Fruit fly (Drosophila melanogaster): ENCODE results near the gene CG4822.

Gene CG4822

DNA sequence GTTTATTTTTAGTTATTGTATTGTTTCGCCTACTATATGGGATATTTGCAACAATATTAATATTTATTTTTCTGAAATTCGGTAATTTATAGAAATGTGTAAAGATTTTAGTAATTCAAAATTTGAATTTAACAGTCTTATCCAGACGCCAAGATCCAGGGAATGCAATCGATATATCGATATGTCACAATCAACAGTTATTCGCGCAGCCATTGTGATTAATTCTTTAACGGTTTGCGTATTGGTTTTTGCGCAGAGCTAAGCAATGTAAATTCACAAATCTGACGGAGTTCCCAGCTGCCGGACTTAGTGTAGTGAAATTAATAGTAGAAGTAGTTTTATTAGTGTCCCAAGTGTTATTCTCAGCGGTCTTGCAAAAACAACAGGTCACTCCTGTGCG, 7.1 kb downstream of the CG4822 start, which contains the start of gene ND-15 (continued):
- peak; percentile 78 for TF ChIP-seq inv (GFP tag; IDR thresholded peaks at IDR 0.05; ENCODE audit: partially characterized antibody)
- TF ChIP-seq CG12071 (GFP tag; optimal IDR thresholded peaks at IDR 0.05): no peak
- no peak for TF ChIP-seq Hey (tag; optimal IDR thresholded peaks at IDR 0.05)
- no peak for TF ChIP-seq CG4854 (GFP tag; optimal IDR thresholded peaks at IDR 0.05)
- TF ChIP-seq B-H2 (GFP tag; optimal IDR thresholded peaks at IDR 0.05): no peak
- no peak for TF ChIP-seq Ets65A (GFP tag)
- TF ChIP-seq HLHmδ (GFP tag; optimal IDR thresholded peaks at IDR 0.05): no peak
- no peak for TF ChIP-seq Fer2 (tag; optimal IDR thresholded peaks at IDR 0.05)
- TF ChIP-seq fru (optimal IDR thresholded peaks at IDR 0.05): no peak
- TF ChIP-seq crc (GFP tag; optimal IDR thresholded peaks at IDR 0.05): no peak
- TF ChIP-seq Dbx (GFP tag; IDR thresholded peaks at IDR 0.05): no peak
- no peak for TF ChIP-seq crp (GFP tag; optimal IDR thresholded peaks at IDR 0.05)
- TF ChIP-seq gem (tag; optimal IDR thresholded peaks at IDR 0.05): no peak
- TF ChIP-seq HLH4C (GFP tag; IDR thresholded peaks at IDR 0.05; ENCODE audit: partially characterized antibody): peak; percentile 77
- no peak for TF ChIP-seq CG7357 (GFP tag; IDR thresholded peaks at IDR 0.05)
- no peak for TF ChIP-seq CG10979 (tag; optimal IDR thresholded peaks at IDR 0.05)
- peak; percentile 57 for TF ChIP-seq E2f2 (GFP tag; IDR thresholded peaks at IDR 0.05)
- no peak for TF ChIP-seq peb (GFP tag; IDR thresholded peaks at IDR 0.05)
- no peak for TF ChIP-seq jing (GFP tag; optimal IDR thresholded peaks at IDR 0.05)
- no peak for TF ChIP-seq CG3281 (GFP tag; optimal IDR thresholded peaks at IDR 0.05)
- TF ChIP-seq CG32772 (GFP tag; IDR thresholded peaks at IDR 0.05): no peak
- TF ChIP-seq CG15601 (tag; optimal IDR thresholded peaks at IDR 0.05): no peak
- no peak for TF ChIP-seq CG2678 (tag; optimal IDR thresholded peaks at IDR 0.05)
- TF ChIP-seq Camta (GFP tag; optimal IDR thresholded peaks at IDR 0.05): no peak
- no peak for TF ChIP-seq CG17328 (GFP tag; IDR thresholded peaks at IDR 0.05)
- TF ChIP-seq p53 (GFP tag; optimal IDR thresholded peaks at IDR 0.05): no peak
- no peak for TF ChIP-seq CG17802 (tag; optimal IDR thresholded peaks at IDR 0.05)
- no peak for TF ChIP-seq ash1 (GFP tag; optimal IDR thresholded peaks at IDR 0.05)
- TF ChIP-seq Neu2 (GFP tag; optimal IDR thresholded peaks at IDR 0.05; ENCODE audit: borderline replicate concordance): no peak
- TF ChIP-seq sima (GFP tag; optimal IDR thresholded peaks at IDR 0.05): no peak
- TF ChIP-seq CG12942 (GFP tag; optimal IDR thresholded peaks at IDR 0.05): no peak
- TF ChIP-seq CG16863 (GFP tag; optimal IDR thresholded peaks at IDR 0.05): no peak
- no peak for TF ChIP-seq Xbp1 (GFP tag; optimal IDR thresholded peaks at IDR 0.05)
- TF ChIP-seq dysf (GFP tag; IDR thresholded peaks at IDR 0.05): no peak
- peak; percentile 50 for TF ChIP-seq CG15479 (GFP tag; optimal IDR thresholded peaks at IDR 0.05)
- TF ChIP-seq CG11696 (GFP tag; IDR thresholded peaks at IDR 0.05): no peak
- TF ChIP-seq vvl (GFP tag; IDR thresholded peaks at IDR 0.05): no peak
- no peak for TF ChIP-seq Antp (GFP tag; optimal IDR thresholded peaks at IDR 0.05)
- no peak for TF ChIP-seq ssp (GFP tag; IDR thresholded peaks at IDR 0.05)
- TF ChIP-seq D19B (GFP tag; optimal IDR thresholded peaks at IDR 0.05): no peak
- TF ChIP-seq ase (GFP tag; IDR thresholded peaks at IDR 0.05): no peak
- no peak for TF ChIP-seq CG4360 (GFP tag; IDR thresholded peaks at IDR 0.05)
- TF ChIP-seq gcm2 (GFP tag; optimal IDR thresholded peaks at IDR 0.05): no peak
- peak; percentile 86 for TF ChIP-seq Dref (GFP tag; IDR thresholded peaks at IDR 0.05)
- no peak for TF ChIP-seq CG1024 (GFP tag; IDR thresholded peaks at IDR 0.05)
- TF ChIP-seq fd3F (GFP tag; optimal IDR thresholded peaks at IDR 0.05): no peak
- TF ChIP-seq sd (tag; optimal IDR thresholded peaks at IDR 0.05): peak; percentile 54
- TF ChIP-seq pho (GFP tag; optimal IDR thresholded peaks at IDR 0.05): no peak
- peak; percentile 44 for TF ChIP-seq HmgZ (tag; optimal IDR thresholded peaks at IDR 0.05)
- TF ChIP-seq CkIIα-i1 (GFP tag; IDR thresholded peaks at IDR 0.05): no peak
- no peak for TF ChIP-seq CG4707 (GFP tag; optimal IDR thresholded peaks at IDR 0.05)
- no peak for TF ChIP-seq CG6654 (GFP tag; optimal IDR thresholded peaks at IDR 0.05)

Measured in whole organism, embryonic.